Fruit fly (Drosophila melanogaster) whole organism, pupa: ENCODE measurements around the gene msd1.

ENCODE experiments used
- CG10348 ChIP-seq: fragments of 200-800 bp; sonication (Bioruptor generic); IDR thresholded peaks from 2 replicates; pipeline ENCODE4 v1.3.6; 2022; ENCODE audit warnings: missing biosample characterization, missing genetic modification characterization
- CG12605 ChIP-seq: fragments of 200-800 bp; sonication (Bioruptor generic); IDR thresholded peaks from 2 replicates; pipeline ENCODE4 v1.3.6; 2022; ENCODE audit warnings: missing biosample characterization, missing genetic modification characterization
- CG13204 ChIP-seq: fragments of 200-800 bp; sonication (Bioruptor generic); optimal IDR thresholded peaks from 2 replicates; lab custom pipeline; 2018; ENCODE audit warnings: missing biosample characterization, mild to moderate bottlenecking, missing genetic modification characterization, moderate library complexity
- CG14655 ChIP-seq: fragments of 200-800 bp; sonication (Bioruptor generic); optimal IDR thresholded peaks from 3 replicates; lab custom pipeline; 2017; ENCODE audit warnings: mild to moderate bottlenecking, missing biosample characterization, missing genetic modification reagents, missing genetic modification characterization
- CG15710 ChIP-seq: fragments of 200-800 bp; sonication (Bioruptor generic); optimal IDR thresholded peaks from 2 replicates; lab custom pipeline; 2018; ENCODE audit warnings: missing biosample characterization, mild to moderate bottlenecking, missing genetic modification characterization, moderate library complexity
- CG17806 ChIP-seq: fragments of 200-800 bp; sonication (Bioruptor generic); optimal IDR thresholded peaks from 2 replicates; lab custom pipeline; 2018; ENCODE audit warnings: missing biosample characterization, mild to moderate bottlenecking, missing genetic modification characterization, moderate library complexity
- CG32121 ChIP-seq: fragments of 200-800 bp; sonication (Bioruptor generic); IDR thresholded peaks from 2 replicates; pipeline ENCODE4 v1.3.6; 2022; ENCODE audit warnings: missing biosample characterization, missing genetic modification characterization
- CG34367 ChIP-seq: fragments of 200-800 bp; sonication (Bioruptor generic); optimal IDR thresholded peaks from 2 replicates; lab custom pipeline; 2018; ENCODE audit warnings: missing biosample characterization, mild to moderate bottlenecking, missing genetic modification characterization
- CG4496 ChIP-seq: fragments of 200-800 bp; sonication (Bioruptor generic); IDR thresholded peaks from 3 replicates; pipeline ENCODE4 v1.3.6; 2022; ENCODE audit warnings: missing biosample characterization, missing genetic modification characterization
- CG8159 ChIP-seq: fragments of 200-800 bp; sonication (Bioruptor generic); optimal IDR thresholded peaks from 3 replicates; lab custom pipeline; 2018; ENCODE audit warnings: missing biosample characterization, mild to moderate bottlenecking, missing genetic modification characterization, moderate library complexity
- CG8301 ChIP-seq: fragments of 200-800 bp; sonication (Bioruptor generic); optimal IDR thresholded peaks from 2 replicates; lab custom pipeline; 2018; ENCODE audit warnings: missing biosample characterization, mild to moderate bottlenecking, missing genetic modification characterization
- CG9948 ChIP-seq: fragments of 200-800 bp; sonication (Bioruptor generic); optimal IDR thresholded peaks from 2 replicates; lab custom pipeline; 2018; ENCODE audit warnings: missing biosample characterization, mild to moderate bottlenecking, missing genetic modification characterization, moderate library complexity
- D1 ChIP-seq: fragments of 200-800 bp; sonication (Bioruptor generic); optimal IDR thresholded peaks from 2 replicates; lab custom pipeline; 2018; ENCODE audit warnings: missing biosample characterization, mild to moderate bottlenecking, missing genetic modification characterization, moderate library complexity
- EcR ChIP-seq: fragments of 200-800 bp; sonication (Bioruptor generic); optimal IDR thresholded peaks from 3 replicates; lab custom pipeline; 2019; ENCODE audit warnings: missing biosample characterization, missing genetic modification characterization, mild to moderate bottlenecking, moderate library complexity, missing genetic modification reagents
- Ets98B ChIP-seq: fragments of 200-800 bp; sonication (Bioruptor generic); IDR thresholded peaks from 2 replicates; pipeline ENCODE4 v1.3.6; 2022; ENCODE audit warnings: missing biosample characterization, missing genetic modification characterization
- Pif1A ChIP-seq: fragments of 200-800 bp; sonication (Bioruptor generic); optimal IDR thresholded peaks from 3 replicates; lab custom pipeline; 2016; ENCODE audit warnings: missing biosample characterization, missing genetic modification characterization
- Pif1B ChIP-seq: fragments of 200-800 bp; sonication (Bioruptor generic); optimal IDR thresholded peaks from 3 replicates; lab custom pipeline; 2016; ENCODE audit warnings: missing biosample characterization, missing genetic modification characterization
- Snoo ChIP-seq: fragments of 200-800 bp; sonication (Bioruptor generic); optimal IDR thresholded peaks from 3 replicates; lab custom pipeline; 2017; ENCODE audit warnings: missing biosample characterization, mild to moderate bottlenecking, missing genetic modification characterization, inconsistent platforms
- fd96Ca ChIP-seq: fragments of 200-800 bp; sonication (Bioruptor generic); IDR thresholded peaks from 3 replicates; pipeline ENCODE4 v1.3.6; 2022; ENCODE audit warnings: missing biosample characterization, missing genetic modification characterization
- gl ChIP-seq: fragments of 200-800 bp; sonication (Bioruptor generic); optimal IDR thresholded peaks from 2 replicates; lab custom pipeline; 2018; ENCODE audit warnings: missing biosample characterization, mild to moderate bottlenecking, missing genetic modification characterization
- rn ChIP-seq: fragments of 200-800 bp; sonication (Bioruptor generic); IDR thresholded peaks from 2 replicates; pipeline ENCODE4 v1.3.6; 2022; ENCODE audit warnings: missing biosample characterization, missing genetic modification characterization

The msd1 gene

DNA sequence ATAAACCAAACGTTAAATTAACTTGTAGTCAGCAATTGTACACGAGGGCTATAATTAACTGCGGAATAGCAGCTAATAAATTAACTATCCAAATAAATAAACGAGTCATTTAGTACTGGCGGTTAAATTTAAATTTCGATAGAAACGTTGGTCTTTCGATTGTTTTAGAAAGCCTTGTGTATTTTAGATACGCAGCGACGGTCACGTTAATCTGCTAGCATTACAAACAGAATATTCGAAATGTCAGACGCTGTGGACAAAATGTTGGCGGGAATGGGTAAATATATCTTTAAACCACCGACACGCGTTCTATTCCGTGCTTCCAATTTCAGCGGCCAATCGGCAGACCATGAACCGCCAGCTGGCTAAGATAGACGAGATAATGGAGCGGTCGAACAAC, at the start of gene msd1:
msd1 (plus strand) TSS at position 203 of the 400 bp plus-strand sequence.
- TF ChIP-seq CG8159 (tag; lab: Kevin White, UChicago) (no peak), Pif1B (no peak), CG4496 (GFP tag; lab: Robert Waterston, UW) (no peak), CG13204 (no peak), rn (GFP tag; lab: Robert Waterston, UW) (no peak), fd96Ca (no peak)

dm6 chr3L:1294835-1295234, 36.7 kb upstream of the msd1 start:
- no peak for TF ChIP-seq fd96Ca
- no peak for TF ChIP-seq CG17806 (tag; lab: Kevin White, UChicago)
- no peak for TF ChIP-seq Snoo
- no peak for TF ChIP-seq CG10348 (GFP tag; lab: Robert Waterston, UW)
- no peak for TF ChIP-seq rn (GFP tag; lab: Robert Waterston, UW)

- TF ChIP-seq CG4496 (GFP tag; lab: Robert Waterston, UW) (0 out of 3 replicates have a peak, but pooled peaks have one; percentile 25), gl (tag; lab: Kevin White, UChicago) (no peak), CG32121 (peak; percentile 34; the same call in 1 of the 2 replicates)
These were observed 35.9 kb upstream of the msd1 start, which contains the start of gene Rabex-5 for dm6 chr3L:1295693-1296092. Gene Rabex-5, plus strand, starts transcription at chr3L:1295913.

DNA sequence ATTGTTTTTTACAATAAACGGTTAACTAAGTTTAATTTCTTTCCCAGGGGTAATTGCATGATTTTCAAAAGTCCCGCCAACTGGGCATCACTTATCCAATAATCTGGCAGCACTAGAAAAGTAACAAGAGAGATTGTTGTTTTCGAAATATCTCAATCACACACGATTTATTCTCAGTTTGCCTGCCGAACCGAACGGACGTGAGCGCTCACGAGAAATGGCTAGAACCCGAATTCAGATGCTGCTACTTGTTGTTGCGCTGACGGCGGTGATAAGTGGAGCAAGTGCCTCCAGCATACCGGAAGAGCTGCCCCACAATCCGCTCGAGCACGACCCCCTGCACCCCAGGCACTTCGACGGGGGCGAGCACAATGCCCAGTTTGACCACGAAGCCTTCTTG, 33.0 kb upstream of the msd1 start, which contains the start of gene scf:
scf (plus strand) TSS at position 164 of the 400 bp plus-strand sequence.
- TF ChIP-seq CG32121 (0 out of 2 replicates have a peak, but pooled peaks have one; percentile 16), Ets98B (GFP tag; lab: Robert Waterston, UW) (peak; percentile 36; the same call in 1 of the 2 replicates), CG4496 (GFP tag; lab: Robert Waterston, UW) (peak; percentile 18; the same call in 1 of the 3 replicates), CG8301 (tag; lab: Kevin White, UChicago) (no peak), EcR (peak; percentile 21)

dm6 chr3L:1300076-1300635, 31.4 kb upstream of the msd1 start:
- TF ChIP-seq gl (tag; lab: Kevin White, UChicago) (peak; percentile 43), CG8301 (tag; lab: Kevin White, UChicago) (peak; percentile 64), fd96Ca (no peak), CG10348 (GFP tag; lab: Robert Waterston, UW) (no peak), Ets98B (GFP tag; lab: Robert Waterston, UW) (peak; percentile 31), CG15710 (tag; lab: Kevin White, UChicago) (peak; percentile 72), CG14655 (GFP tag; lab: Kevin White, UChicago) (no peak), D1 (no peak), CG4496 (GFP tag; lab: Robert Waterston, UW) (peak; percentile 74; the same call in 2 of the 3 replicates), CG12605 (no peak), CG8159 (tag; lab: Kevin White, UChicago) (peak; percentile 72), CG9948 (tag; lab: Kevin White, UChicago) (peak; percentile 64), CG17806 (tag; lab: Kevin White, UChicago) (peak; percentile 69), Snoo (peak; percentile 70), rn (GFP tag; lab: Robert Waterston, UW) (no peak), CG13204 (no peak), CG34367 (tag; lab: Kevin White, UChicago) (peak; percentile 54), CG32121 (no peak), Pif1A (GFP tag; lab: Kevin White, UChicago) (no peak), Pif1B (no peak), EcR (no peak)

DNA sequence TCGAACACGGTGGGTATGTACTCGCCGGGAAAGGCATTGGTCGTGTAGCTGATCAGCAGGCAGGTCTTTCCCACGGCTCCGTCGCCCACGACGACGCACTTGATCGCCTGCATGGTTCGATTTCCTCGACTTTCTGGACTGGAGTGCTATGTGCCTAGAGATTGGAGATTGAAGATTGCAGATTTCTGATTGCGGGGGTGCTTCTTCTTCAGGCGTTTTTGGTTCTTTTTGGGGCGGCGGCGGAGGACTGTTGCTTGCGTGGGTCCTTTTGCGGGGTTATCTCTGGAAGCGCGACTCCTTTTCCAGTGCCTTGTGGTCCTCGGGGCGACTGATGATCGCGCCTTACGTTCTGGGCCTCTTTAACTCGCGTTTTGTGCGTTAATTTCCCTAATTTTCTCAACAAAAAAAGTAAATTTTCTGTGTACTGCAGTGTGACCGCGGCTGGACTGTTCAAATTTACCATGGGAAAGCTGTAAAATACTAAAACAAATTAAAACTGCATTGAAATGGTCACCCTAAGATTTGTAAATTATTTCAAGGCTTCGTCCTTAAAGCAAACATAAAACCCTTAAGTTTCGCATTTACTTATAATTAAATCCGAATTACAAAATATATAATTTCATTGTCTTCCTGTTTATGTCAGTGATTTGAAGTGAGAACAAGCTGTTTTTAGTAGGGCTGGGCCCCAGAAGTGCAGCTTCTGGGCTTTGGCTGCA, 29.2 kb upstream of the msd1 start, which contains the start of the genes Rac1 and Acat2:
Rac1 (minus strand) TSS at position 450 of the 716 bp plus-strand sequence.
Acat2 (plus strand) TSS at position 711 of the 716 bp plus-strand sequence.
- no peak for TF ChIP-seq CG17806 (tag; lab: Kevin White, UChicago)

dm6 chr3L:1302950-1303352, 28.6 kb upstream of the msd1 start:
- no peak for TF ChIP-seq CG8159 (tag; lab: Kevin White, UChicago)
- no peak for TF ChIP-seq fd96Ca
- TF ChIP-seq D1: no peak
- no peak for TF ChIP-seq CG10348 (GFP tag; lab: Robert Waterston, UW)
- TF ChIP-seq Pif1B: no peak
- TF ChIP-seq rn (GFP tag; lab: Robert Waterston, UW): no peak
- no peak for TF ChIP-seq CG12605
- no peak for TF ChIP-seq CG34367 (tag; lab: Kevin White, UChicago)
- TF ChIP-seq CG17806 (tag; lab: Kevin White, UChicago): no peak
- TF ChIP-seq CG15710 (tag; lab: Kevin White, UChicago): no peak
- TF ChIP-seq CG14655 (GFP tag; lab: Kevin White, UChicago): no peak
